Fruit fly (Drosophila melanogaster): Measurements from ENCODE around the gene GstZ2.

DNA sequence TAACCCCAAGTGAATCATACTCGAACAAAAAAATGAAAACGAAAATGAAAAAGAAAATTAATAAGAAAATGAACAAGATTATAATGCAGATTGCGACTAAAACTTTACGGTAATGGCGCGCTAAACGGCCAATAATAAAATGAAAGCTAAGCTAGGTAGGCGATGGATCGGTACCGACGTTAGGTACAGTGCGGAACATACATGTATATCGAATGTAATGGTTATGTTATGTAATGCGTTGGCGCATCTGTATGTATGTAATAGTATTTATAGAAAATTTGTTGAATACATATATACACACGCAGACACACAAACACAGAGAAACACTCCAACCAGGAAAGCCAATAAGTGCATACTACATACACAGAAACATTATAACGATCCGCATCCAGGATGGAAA, 5.5 kb downstream of the GstZ2 start:
- TF ChIP-seq Sox15 (GFP tag; optimal IDR thresholded peaks at IDR 0.05) (no peak), ss (GFP tag; optimal IDR thresholded peaks at IDR 0.05) (no peak), CG9139 (GFP tag; optimal IDR thresholded peaks at IDR 0.05) (no peak), spab (GFP tag; optimal IDR thresholded peaks at IDR 0.05) (no peak), CG6854 (GFP tag; optimal IDR thresholded peaks at IDR 0.05) (no peak), CG16779 (tag; optimal IDR thresholded peaks at IDR 0.05) (no peak), topi (GFP tag; optimal IDR thresholded peaks at IDR 0.05) (no peak), CG11294 (GFP tag; IDR thresholded peaks at IDR 0.05) (no peak)

Data from whole organism, prepupa.